Worm (Caenorhabditis elegans): ENCODE data around the gene nhr-45.

DNA sequence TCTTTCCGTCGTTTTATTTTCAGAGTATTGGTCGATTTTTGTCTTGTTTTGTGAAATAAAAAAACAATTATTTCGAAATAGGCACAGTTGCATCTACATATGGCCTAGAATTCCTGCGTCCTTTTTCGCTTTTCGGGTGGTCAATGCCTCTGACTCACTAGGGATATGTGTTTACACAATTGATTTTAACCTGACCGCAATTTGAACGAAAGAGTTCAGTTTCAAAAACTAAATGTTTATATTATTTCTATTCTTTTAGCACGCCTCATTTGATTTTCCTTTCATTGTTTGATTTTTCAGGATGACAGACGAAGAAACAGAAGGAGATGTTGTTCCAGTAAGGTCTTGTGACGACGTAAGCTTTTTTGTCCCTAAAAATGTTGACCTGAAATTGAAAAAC is 7.7 kb upstream of the nhr-45 start, which contains the start of gene mfsd-12:
- no peak for TF ChIP-seq ztf-23 (GFP tag; IDR thresholded peaks at IDR 0.05)
- no peak for TF ChIP-seq ztf-29 (GFP tag; IDR thresholded peaks at IDR 0.05)
